Worm (Caenorhabditis elegans) whole organism, young adult: ENCODE results near the gene F10C1.3.

Experiments
- C06A6.2 ChIP-seq: fragments of 200-800 bp; sonication (Bioruptor generic); conservative IDR thresholded peaks from 2 replicates; pipeline ENCODE4 v1.3.6; 2022; ENCODE audit warnings: missing genetic modification characterization, missing compliant biosample characterization
- C17E4.6 ChIP-seq: fragments of 200-800 bp; sonication (Bioruptor generic); IDR thresholded peaks from 2 replicates; pipeline ENCODE4 v1.3.6; 2022; ENCODE audit warnings: missing genetic modification reagents, missing genetic modification characterization, missing compliant biosample characterization
- F10E7.11 ChIP-seq: sonication (generic microtip); optimal IDR thresholded peaks from 2 replicates; lab custom pipeline; 2017; ENCODE audit warnings: mild to moderate bottlenecking, missing genetic modification characterization, moderate library complexity, missing compliant biosample characterization
- F33H1.4 ChIP-seq: fragments of 200-800 bp; sonication (Bioruptor generic); IDR thresholded peaks from 2 replicates; pipeline ENCODE4 v1.3.6; 2022; ENCODE audit warnings: missing genetic modification reagents, missing genetic modification characterization, missing compliant biosample characterization
- F39B2.1 ChIP-seq: fragments of 200-800 bp; sonication (Bioruptor generic); IDR thresholded peaks from 2 replicates; pipeline ENCODE4 v1.3.6; 2022; ENCODE audit warnings: missing genetic modification reagents, missing genetic modification characterization, missing compliant biosample characterization
- F52B5.7 ChIP-seq: sonication (generic microtip); optimal IDR thresholded peaks from 2 replicates; lab custom pipeline; 2016; ENCODE audit warnings: mild to moderate bottlenecking, missing genetic modification characterization, missing compliant biosample characterization
- F55B11.4 ChIP-seq: sonication (generic microtip); optimal IDR thresholded peaks from 2 replicates; lab custom pipeline; 2016; ENCODE audit warnings: missing compliant biosample characterization, missing genetic modification characterization, borderline replicate concordance; ENCODE audit not compliant: insufficient read depth
- F57A8.1 ChIP-seq: fragments of 200-800 bp; sonication (Bioruptor generic); optimal IDR thresholded peaks from 2 replicates; lab custom pipeline; 2018; ENCODE audit warnings: mild to moderate bottlenecking, missing genetic modification characterization, moderate library complexity, missing compliant biosample characterization
- K11D2.4 ChIP-seq: fragments of 200-800 bp; sonication (Bioruptor generic); IDR thresholded peaks from 2 replicates; pipeline ENCODE4 v1.3.6; 2022; ENCODE audit warnings: missing genetic modification reagents, missing genetic modification characterization, missing compliant biosample characterization
- T07F8.4 ChIP-seq: sonication (generic microtip); optimal IDR thresholded peaks from 2 replicates; lab custom pipeline; 2016; ENCODE audit warnings: mild to moderate bottlenecking, missing genetic modification characterization, moderate library complexity, missing compliant biosample characterization
- T26A5.8 ChIP-seq: sonication (generic microtip); optimal IDR thresholded peaks from 2 replicates; lab custom pipeline; 2016; ENCODE audit warnings: missing genetic modification characterization, missing compliant biosample characterization
- Y56A3A.18 ChIP-seq: fragments of 200-800 bp; sonication (Bioruptor generic); IDR thresholded peaks from 2 replicates; pipeline ENCODE4 v1.3.6; 2022; ENCODE audit warnings: missing genetic modification reagents, missing genetic modification characterization, missing compliant biosample characterization
- attf-5 ChIP-seq: fragments of 200-800 bp; sonication (Bioruptor generic); optimal IDR thresholded peaks from 2 replicates; lab custom pipeline; 2018; ENCODE audit warnings: mild to moderate bottlenecking, missing genetic modification characterization, missing compliant biosample characterization
- ccch-3 ChIP-seq: fragments of 200-800 bp; sonication (Bioruptor generic); optimal IDR thresholded peaks from 2 replicates; lab custom pipeline; 2018; ENCODE audit warnings: mild to moderate bottlenecking, missing genetic modification characterization, missing compliant biosample characterization
- cebp-1 ChIP-seq, 2 experiments: fragments of 200-800 bp in 1 of 2; sonication (Bioruptor generic) in 1 of 2; sonication (generic microtip) in 1 of 2; IDR thresholded peaks in 1 of 2; optimal IDR thresholded peaks in 1 of 2; 2 replicates each; pipeline versions ENCODE4 v1.3.6 to Lab custom; 2017 to 2022; ENCODE audit warnings: missing compliant biosample characterization in 2 of 2, missing genetic modification characterization in 2 of 2, mild to moderate bottlenecking in 1 of 2, missing genetic modification reagents in 1 of 2, moderate library complexity in 1 of 2
- ceh-27 ChIP-seq: fragments of 200-800 bp; sonication (Bioruptor generic); optimal IDR thresholded peaks from 2 replicates; lab custom pipeline; 2018; ENCODE audit warnings: mild to moderate bottlenecking, missing genetic modification characterization, moderate library complexity, missing compliant biosample characterization
- ceh-40 ChIP-seq: fragments of 200-800 bp; sonication (Bioruptor generic); IDR thresholded peaks from 2 replicates; pipeline ENCODE4 v1.3.6; 2022; ENCODE audit warnings: missing genetic modification characterization, missing compliant biosample characterization
- chd-7 ChIP-seq: sonication (generic microtip); optimal IDR thresholded peaks from 2 replicates; lab custom pipeline; 2016; ENCODE audit warnings: mild to moderate bottlenecking, missing genetic modification characterization, moderate library complexity, missing compliant biosample characterization
- die-1 ChIP-seq: sonication (generic microtip); optimal IDR thresholded peaks from 2 replicates; lab custom pipeline; 2016; ENCODE audit warnings: missing genotype, mild to moderate bottlenecking, missing genetic modification characterization, missing compliant biosample characterization
- dpff-1 ChIP-seq: sonication (generic microtip); optimal IDR thresholded peaks from 2 replicates; lab custom pipeline; 2017; ENCODE audit warnings: mild to moderate bottlenecking, missing genetic modification characterization, missing compliant biosample characterization
- efl-1 ChIP-seq: fragments of 150-350 bp; optimal IDR thresholded peaks from 2 replicates; lab custom pipeline; 2014; ENCODE audit warnings: missing biosample characterization, missing genetic modification reagents, missing genetic modification characterization
- egl-18 ChIP-seq: fragments of 200-800 bp; sonication (Bioruptor generic); IDR thresholded peaks from 2 replicates; pipeline ENCODE4 v1.3.6; 2022; ENCODE audit warnings: missing genetic modification reagents, missing genetic modification characterization, missing compliant biosample characterization
- egl-44 ChIP-seq: fragments of 200-800 bp; sonication (Bioruptor generic); IDR thresholded peaks from 2 replicates; pipeline ENCODE4 v1.3.6; 2022; ENCODE audit warnings: missing genetic modification reagents, missing genetic modification characterization, missing compliant biosample characterization
- egrh-3 ChIP-seq: fragments of 200-800 bp; sonication (Bioruptor generic); IDR thresholded peaks from 2 replicates; pipeline ENCODE4 v1.3.6; 2022; ENCODE audit warnings: missing genetic modification reagents, missing genetic modification characterization, missing compliant biosample characterization
- ets-4 ChIP-seq: fragments of 200-800 bp; sonication (Bioruptor generic); optimal IDR thresholded peaks from 2 replicates; lab custom pipeline; 2018; ENCODE audit warnings: mild to moderate bottlenecking, missing genetic modification characterization, missing compliant biosample characterization
- fkh-3 ChIP-seq: sonication (generic microtip); optimal IDR thresholded peaks from 2 replicates; lab custom pipeline; 2016; ENCODE audit warnings: mild to moderate bottlenecking, missing genetic modification characterization, missing compliant biosample characterization
- gei-17 ChIP-seq: fragments of 200-800 bp; sonication (Bioruptor generic); optimal IDR thresholded peaks from 2 replicates; lab custom pipeline; 2018; ENCODE audit warnings: mild to moderate bottlenecking, missing genetic modification characterization, missing compliant biosample characterization
- hlh-12 ChIP-seq: sonication (generic microtip); optimal IDR thresholded peaks from 2 replicates; lab custom pipeline; 2016; ENCODE audit warnings: missing genetic modification characterization, missing compliant biosample characterization
- hmg-1.2 ChIP-seq: fragments of 200-800 bp; sonication (Bioruptor generic); IDR thresholded peaks from 2 replicates; pipeline ENCODE4 v1.3.6; 2022; ENCODE audit warnings: missing genetic modification reagents, missing genetic modification characterization, missing compliant biosample characterization
- hmg-20 ChIP-seq: fragments of 200-800 bp; sonication (Bioruptor generic); IDR thresholded peaks from 2 replicates; pipeline ENCODE4 v1.3.6; 2022; ENCODE audit warnings: missing genetic modification reagents, missing genetic modification characterization, missing compliant biosample characterization
- hsf-1 ChIP-seq: fragments of 200-800 bp; sonication (Bioruptor generic); IDR thresholded peaks from 2 replicates; pipeline ENCODE4 v1.3.6; 2022; ENCODE audit warnings: missing genetic modification reagents, missing genetic modification characterization, missing compliant biosample characterization
- let-526 ChIP-seq: fragments of 200-800 bp; sonication (Bioruptor generic); IDR thresholded peaks from 2 replicates; pipeline ENCODE4 v1.3.6; 2022; ENCODE audit warnings: missing genetic modification reagents, missing genetic modification characterization, missing compliant biosample characterization
- lin-54 ChIP-seq: fragments of 200-800 bp; sonication (Bioruptor generic); optimal IDR thresholded peaks from 2 replicates; lab custom pipeline; 2018; ENCODE audit warnings: mild to moderate bottlenecking, missing genetic modification characterization, missing compliant biosample characterization
- madf-6 ChIP-seq: fragments of 200-800 bp; sonication (Bioruptor generic); IDR thresholded peaks from 2 replicates; pipeline ENCODE4 v1.3.6; 2022; ENCODE audit warnings: missing genetic modification reagents, missing genetic modification characterization, missing compliant biosample characterization
- mcd-1 ChIP-seq: fragments of 200-800 bp; sonication (Bioruptor generic); IDR thresholded peaks from 2 replicates; pipeline ENCODE4 v1.3.6; 2022; ENCODE audit warnings: missing genetic modification reagents, missing genetic modification characterization, missing compliant biosample characterization
- nfya-1 ChIP-seq: sonication (generic microtip); optimal IDR thresholded peaks from 2 replicates; lab custom pipeline; 2017; ENCODE audit warnings: antibody characterized with exemption, missing compliant biosample characterization, missing genetic modification characterization, borderline replicate concordance; ENCODE audit not compliant: insufficient read depth
- nfya-2 ChIP-seq: fragments of 200-800 bp; sonication (Bioruptor generic); IDR thresholded peaks from 2 replicates; pipeline ENCODE4 v1.3.6; 2022; ENCODE audit warnings: missing genetic modification reagents, missing genetic modification characterization, missing compliant biosample characterization
- snpc-1.3 ChIP-seq: sonication (generic microtip); optimal IDR thresholded peaks from 2 replicates; lab custom pipeline; 2017; ENCODE audit warnings: missing genetic modification characterization, mild to moderate bottlenecking, missing compliant biosample characterization, antibody characterized with exemption, moderate library complexity, missing genotype, missing genetic modification reagents; ENCODE audit not compliant: insufficient read depth
- somi-1 ChIP-seq: fragments of 200-800 bp; sonication (Bioruptor generic); optimal IDR thresholded peaks from 2 replicates; lab custom pipeline; 2018; ENCODE audit warnings: mild to moderate bottlenecking, missing genetic modification characterization, missing compliant biosample characterization
- tlf-1 ChIP-seq: fragments of 200-800 bp; sonication (Bioruptor generic); optimal IDR thresholded peaks from 2 replicates; lab custom pipeline; 2018; ENCODE audit warnings: mild to moderate bottlenecking, missing genetic modification characterization, missing compliant biosample characterization
- unc-130 ChIP-seq: sonication (generic microtip); optimal IDR thresholded peaks from 2 replicates; lab custom pipeline; 2016; ENCODE audit warnings: missing genetic modification reagents, missing genetic modification characterization, missing compliant biosample characterization
- zim-3 ChIP-seq: sonication (generic microtip); optimal IDR thresholded peaks from 2 replicates; lab custom pipeline; 2017; ENCODE audit warnings: mild to moderate bottlenecking, missing genetic modification characterization, moderate library complexity, missing compliant biosample characterization
- ztf-18 ChIP-seq: sonication (generic microtip); optimal IDR thresholded peaks from 2 replicates; lab custom pipeline; 2016; ENCODE audit warnings: missing genotype, mild to moderate bottlenecking, missing genetic modification characterization, missing compliant biosample characterization
- ztf-26 ChIP-seq: sonication (generic microtip); optimal IDR thresholded peaks from 2 replicates; lab custom pipeline; 2017; ENCODE audit warnings: missing genetic modification characterization, missing compliant biosample characterization
- ztf-3 ChIP-seq: fragments of 200-800 bp; sonication (Bioruptor generic); optimal IDR thresholded peaks from 2 replicates; lab custom pipeline; 2018; ENCODE audit warnings: mild to moderate bottlenecking, missing genetic modification characterization, missing compliant biosample characterization

The F10C1.3 gene

DNA sequence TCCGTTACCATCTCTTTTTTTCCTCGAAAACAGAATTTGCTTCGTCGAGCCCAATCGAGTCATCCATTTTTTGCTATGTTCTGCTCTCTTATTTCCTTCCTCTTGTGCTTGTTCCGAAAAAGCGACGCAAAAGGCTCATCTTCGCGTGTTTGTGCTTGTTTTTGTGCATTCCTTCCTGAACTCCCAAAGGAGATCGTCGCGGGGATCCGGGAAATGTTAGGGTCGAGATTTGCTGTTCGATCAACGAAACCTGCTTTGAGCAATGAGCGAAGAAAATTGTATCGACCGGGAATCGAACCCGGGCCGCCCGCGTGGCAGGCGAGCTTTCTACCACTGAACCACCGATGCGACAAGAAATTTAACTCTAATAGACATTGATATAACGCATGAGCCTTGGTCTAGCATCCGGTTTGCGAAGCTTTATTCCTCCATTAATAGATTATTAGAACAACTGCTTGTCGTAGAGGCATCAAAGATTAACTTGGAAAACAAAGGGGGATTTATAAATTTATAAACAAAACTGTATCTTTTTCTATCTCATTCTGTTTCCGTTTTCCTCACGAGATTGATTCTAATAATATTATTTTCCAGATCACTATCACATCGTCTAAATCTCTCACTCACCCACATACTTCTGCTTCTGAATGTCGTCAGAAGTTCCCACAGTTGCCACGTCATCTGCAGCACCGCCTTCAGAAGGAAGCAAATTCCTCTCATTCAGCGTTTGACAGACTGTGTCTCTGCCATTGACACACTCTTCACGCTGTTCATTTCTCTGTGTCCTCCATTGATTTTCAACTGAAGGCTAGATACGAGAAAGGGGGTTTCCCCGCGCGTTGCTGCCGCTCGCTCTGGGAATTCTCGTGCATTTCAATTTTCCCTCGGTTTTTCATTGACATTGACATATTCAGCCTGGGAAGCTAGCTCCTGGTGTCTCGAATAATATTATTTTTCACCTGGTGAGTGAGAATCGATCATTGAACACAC is 24.7 kb upstream of the F10C1.3 start, which contains the start of gene K05F1.6 (continued):
- TF ChIP-seq ceh-40 (0 out of 2 replicates have a peak, but pooled peaks have one; percentile 34), T26A5.8 (tag; lab: Kevin White, UChicago) (peak; percentile 83), Y56A3A.18 (GFP tag; lab: Robert Waterston, UW) (no peak; the same call in none of the 2 replicates), die-1 (tag; lab: Kevin White, UChicago) (peak; percentile 90), F55B11.4 (tag; lab: Kevin White, UChicago) (no peak), hsf-1 (GFP tag; lab: Robert Waterston, UW) (peak; percentile 44; the same call in 1 of the 2 replicates), chd-7 (tag; lab: Kevin White, UChicago) (peak; percentile 83), egrh-3 (GFP tag; lab: Robert Waterston, UW) (peak; percentile 49; the same call in 1 of the 2 replicates), ets-4 (peak; percentile 60), egl-18 (GFP tag; lab: Robert Waterston, UW) (no peak; the same call in 1 of the 2 replicates), C06A6.2 (GFP tag; lab: Robert Waterston, UW) (no peak), T07F8.4 (tag; lab: Kevin White, UChicago) (peak; percentile 84), mcd-1 (GFP tag; lab: Robert Waterston, UW) (peak; percentile 72), hmg-1.2 (GFP tag; lab: Robert Waterston, UW) (peak; percentile 90), hlh-12 (tag; lab: Kevin White, UChicago) (peak; percentile 32), F10E7.11 (tag; lab: Kevin White, UChicago) (peak; percentile 75), ccch-3 (no peak), hmg-20 (GFP tag; lab: Robert Waterston, UW) (peak; percentile 18; the same call in 1 of the 2 replicates), F39B2.1 (GFP tag; lab: Robert Waterston, UW) (0 out of 2 replicates have a peak, but pooled peaks have one; percentile 18), F57A8.1 (GFP tag; lab: Kevin White, UChicago) (peak; percentile 30), unc-130 (GFP tag; lab: Kevin White, UChicago) (peak; percentile 50), egl-44 (GFP tag; lab: Robert Waterston, UW) (peak; percentile 85), dpff-1 (tag; lab: Kevin White, UChicago) (peak; percentile 66), attf-5 (peak; percentile 64), nfya-2 (0 out of 2 replicates have a peak, but pooled peaks have one; percentile 23), gei-17 (GFP tag; lab: Kevin White, UChicago) (no peak), ztf-26 (tag; lab: Kevin White, UChicago) (peak; percentile 63), F33H1.4 (GFP tag; lab: Robert Waterston, UW) (peak; percentile 34; the same call in 1 of the 2 replicates), ceh-27 (peak; percentile 44), lin-54 (GFP tag; lab: Kevin White, UChicago) (peak; percentile 74), let-526 (peak; percentile 67; the same call in 1 of the 2 replicates), C17E4.6 (0 out of 2 replicates have a peak, but pooled peaks have one; percentile 62), ztf-3 (GFP tag; lab: Kevin White, UChicago) (no peak), F52B5.7 (tag; lab: Kevin White, UChicago) (peak; percentile 90), nfya-1 (tag; lab: Kevin White, UChicago) (no peak), tlf-1 (GFP tag; lab: Kevin White, UChicago) (peak; percentile 23), K11D2.4 (GFP tag; lab: Robert Waterston, UW) (no peak), somi-1 (GFP tag; lab: Kevin White, UChicago) (peak; percentile 82), efl-1 (GFP tag; lab: Kevin White, UChicago) (no peak), ztf-18 (tag; lab: Kevin White, UChicago) (peak; percentile 81), fkh-3 (tag; lab: Kevin White, UChicago) (peak; percentile 66), zim-3 (tag; lab: Kevin White, UChicago) (peak; percentile 94), cebp-1 (GFP tag; IDR thresholded peaks at IDR 0.05; lab: Robert Waterston, UW) (0 out of 2 replicates have a peak, but pooled peaks have one; percentile 53), cebp-1 (tag; optimal IDR thresholded peaks at IDR 0.05; lab: Kevin White, UChicago) (peak; percentile 70), madf-6 (peak; percentile 69), snpc-1.3 (tag; lab: Kevin White, UChicago) (peak; percentile 59)
